Fruit fly (Drosophila melanogaster) whole organism, embryonic: Measurements from ENCODE around the gene yellow-e3.

Experiments used
- Atf3 ChIP-seq: fragments of 200-800 bp; sonication (Bioruptor generic); optimal IDR thresholded peaks from 3 replicates; lab custom pipeline; 2016; ENCODE audit warnings: missing biosample characterization, missing genetic modification characterization
- CG10321 ChIP-seq: fragments of 200-800 bp; sonication (Bioruptor generic); IDR thresholded peaks from 2 replicates; pipeline ENCODE4 v1.3.6; 2022; ENCODE audit warnings: missing biosample characterization, missing genetic modification characterization
- CG11560 ChIP-seq: fragments of 200-800 bp; sonication (Bioruptor generic); IDR thresholded peaks from 3 replicates; pipeline ENCODE4 v1.3.6; 2022; ENCODE audit warnings: missing biosample characterization, missing genetic modification characterization
- CG12236 ChIP-seq: fragments of 200-800 bp; sonication (Bioruptor generic); optimal IDR thresholded peaks from 2 replicates; lab custom pipeline; 2016; ENCODE audit warnings: missing biosample characterization, missing genetic modification characterization
- CG12769 ChIP-seq: fragments of 200-800 bp; sonication (Bioruptor generic); optimal IDR thresholded peaks from 2 replicates; lab custom pipeline; 2019; ENCODE audit warnings: missing biosample characterization, mild to moderate bottlenecking, missing genetic modification characterization, moderate library complexity
- CG14441 ChIP-seq: fragments of 200-800 bp; sonication (Bioruptor generic); IDR thresholded peaks from 2 replicates; pipeline ENCODE4 v1.3.6; 2022; ENCODE audit warnings: missing biosample characterization, missing genetic modification characterization
- CG15073 ChIP-seq: fragments of 200-800 bp; sonication (Bioruptor generic); optimal IDR thresholded peaks from 2 replicates; lab custom pipeline; 2016; ENCODE audit warnings: missing biosample characterization, missing genetic modification characterization
- CG17385 ChIP-seq: fragments of 200-800 bp; sonication (Bioruptor generic); optimal IDR thresholded peaks from 3 replicates; lab custom pipeline; 2018; ENCODE audit warnings: missing biosample characterization, mild to moderate bottlenecking, missing genetic modification characterization
- CG2678 ChIP-seq: fragments of 200-800 bp; sonication (Bioruptor generic); optimal IDR thresholded peaks from 3 replicates; lab custom pipeline; 2019; ENCODE audit warnings: missing biosample characterization, mild to moderate bottlenecking, missing genetic modification characterization, moderate library complexity
- CG5180 ChIP-seq: fragments of 200-800 bp; sonication (Bioruptor generic); optimal IDR thresholded peaks from 3 replicates; lab custom pipeline; 2017; ENCODE audit warnings: missing biosample characterization, missing genetic modification characterization, mild to moderate bottlenecking, moderate library complexity, missing genetic modification reagents
- CG6813 ChIP-seq: fragments of 200-800 bp; sonication (Bioruptor generic); optimal IDR thresholded peaks from 2 replicates; lab custom pipeline; 2017; ENCODE audit warnings: missing biosample characterization, missing genetic modification characterization, mild to moderate bottlenecking, moderate library complexity, missing genetic modification reagents
- CG6854 ChIP-seq: fragments of 200-800 bp; sonication (Bioruptor generic); optimal IDR thresholded peaks from 3 replicates; lab custom pipeline; 2017; ENCODE audit warnings: missing biosample characterization, mild to moderate bottlenecking, missing genetic modification characterization
- CG7928 ChIP-seq: fragments of 200-800 bp; sonication (Bioruptor generic); optimal IDR thresholded peaks from 2 replicates; lab custom pipeline; 2017; ENCODE audit warnings: missing biosample characterization, mild to moderate bottlenecking, missing genetic modification characterization
- CG8388 ChIP-seq: fragments of 200-800 bp; sonication (Bioruptor generic); optimal IDR thresholded peaks from 2 replicates; lab custom pipeline; 2019; ENCODE audit warnings: missing biosample characterization, mild to moderate bottlenecking, missing genetic modification characterization, moderate library complexity
- CG8765 ChIP-seq: fragments of 200-800 bp; sonication (Bioruptor generic); IDR thresholded peaks from 2 replicates; pipeline ENCODE4 v1.3.6; 2022; ENCODE audit warnings: missing biosample characterization, missing genetic modification characterization
- CG8944 ChIP-seq: fragments of 200-800 bp; sonication (Bioruptor generic); optimal IDR thresholded peaks from 3 replicates; lab custom pipeline; 2016; ENCODE audit warnings: missing biosample characterization, missing genetic modification characterization
- CG9437 ChIP-seq: fragments of 200-800 bp; sonication (Bioruptor generic); optimal IDR thresholded peaks from 2 replicates; lab custom pipeline; 2018; ENCODE audit warnings: missing biosample characterization, mild to moderate bottlenecking, missing genetic modification characterization
- CrebB ChIP-seq: fragments of 200-800 bp; sonication (Bioruptor generic); optimal IDR thresholded peaks from 3 replicates; lab custom pipeline; 2018; ENCODE audit warnings: missing biosample characterization, mild to moderate bottlenecking, missing genetic modification characterization
- Doc2 ChIP-seq: fragments of 200-800 bp; sonication (Bioruptor generic); IDR thresholded peaks from 2 replicates; pipeline ENCODE4 v1.3.6; 2022; ENCODE audit warnings: missing biosample characterization, missing genetic modification characterization
- Elba2 ChIP-seq: fragments of 200-800 bp; sonication (Bioruptor generic); optimal IDR thresholded peaks from 3 replicates; lab custom pipeline; 2016; ENCODE audit warnings: missing biosample characterization, missing genetic modification characterization
- Fer2 ChIP-seq: fragments of 200-800 bp; sonication (Bioruptor generic); optimal IDR thresholded peaks from 2 replicates; lab custom pipeline; 2018; ENCODE audit warnings: missing biosample characterization, mild to moderate bottlenecking, missing genetic modification characterization, moderate library complexity
- Fer3 ChIP-seq: fragments of 200-800 bp; sonication (Bioruptor generic); optimal IDR thresholded peaks from 2 replicates; lab custom pipeline; 2018; ENCODE audit warnings: missing biosample characterization, mild to moderate bottlenecking, missing genetic modification characterization, moderate library complexity
- H2.0 ChIP-seq: fragments of 200-800 bp; sonication (Bioruptor generic); IDR thresholded peaks from 2 replicates; pipeline ENCODE4 v1.3.6; 2022; ENCODE audit warnings: missing biosample characterization, missing genetic modification characterization
- HHEX ChIP-seq: fragments of 200-800 bp; sonication (Bioruptor generic); optimal IDR thresholded peaks from 3 replicates; lab custom pipeline; 2017; ENCODE audit warnings: missing biosample characterization, mild to moderate bottlenecking, missing genetic modification characterization, missing genetic modification reagents
- HLHmδ ChIP-seq: fragments of 200-800 bp; sonication (Bioruptor generic); optimal IDR thresholded peaks from 2 replicates; lab custom pipeline; 2018; ENCODE audit warnings: missing biosample characterization, mild to moderate bottlenecking, missing genetic modification characterization, moderate library complexity
- Meics ChIP-seq: fragments of 200-800 bp; sonication (Bioruptor generic); optimal IDR thresholded peaks from 2 replicates; lab custom pipeline; 2017; ENCODE audit warnings: missing biosample characterization, mild to moderate bottlenecking, missing genetic modification characterization
- Myb ChIP-seq: fragments of 200-800 bp; sonication (Bioruptor generic); optimal IDR thresholded peaks from 2 replicates; lab custom pipeline; 2016; ENCODE audit warnings: missing biosample characterization, missing genetic modification characterization
- Poxn ChIP-seq: fragments of 200-800 bp; sonication (Bioruptor generic); IDR thresholded peaks from 2 replicates; pipeline ENCODE4 v1.3.6; 2022; ENCODE audit warnings: missing biosample characterization, missing genetic modification characterization
- Sry-δ ChIP-seq: fragments of 200-800 bp; sonication (Bioruptor generic); optimal IDR thresholded peaks from 2 replicates; lab custom pipeline; 2016; ENCODE audit warnings: missing biosample characterization, missing genetic modification characterization
- Stat92E ChIP-seq, 3 experiments: fragments of >200 bp in 2 of 3; fragments of 200-800 bp in 1 of 3; sonication (Bioruptor generic) in 1 of 3; optimal IDR thresholded peaks; 2 replicates each; lab custom pipeline; 2017 to 2019; ENCODE audit warnings: missing biosample characterization in 3 of 3, missing genetic modification characterization in 3 of 3, mild to moderate bottlenecking in 1 of 3, moderate library complexity in 1 of 3
- az2 ChIP-seq: fragments of 200-800 bp; sonication (Bioruptor generic); optimal IDR thresholded peaks from 3 replicates; lab custom pipeline; 2016; ENCODE audit warnings: missing biosample characterization, missing genetic modification characterization
- emc ChIP-seq: fragments of 200-800 bp; sonication (Bioruptor generic); optimal IDR thresholded peaks from 2 replicates; lab custom pipeline; 2016; ENCODE audit warnings: missing biosample characterization, missing genetic modification characterization
- fd102C ChIP-seq: fragments of 200-800 bp; sonication (Bioruptor generic); optimal IDR thresholded peaks from 2 replicates; lab custom pipeline; 2018; ENCODE audit warnings: missing biosample characterization, mild to moderate bottlenecking, missing genetic modification characterization, moderate library complexity
- gsb-n ChIP-seq: fragments of 200-800 bp; sonication (Bioruptor generic); optimal IDR thresholded peaks from 3 replicates; lab custom pipeline; 2018; ENCODE audit warnings: missing biosample characterization, mild to moderate bottlenecking, missing genetic modification characterization
- hkb ChIP-seq, 2 experiments: fragments of 200-800 bp in 1 of 2; fragments of >200 bp in 1 of 2; sonication (Bioruptor generic) in 1 of 2; IDR thresholded peaks in 1 of 2; optimal IDR thresholded peaks in 1 of 2; 2 replicates each; pipeline versions ENCODE4 v1.3.6 to Lab custom; 2017 to 2022; ENCODE audit warnings: missing biosample characterization in 1 of 2, missing genetic modification characterization in 1 of 2
- ind ChIP-seq: fragments of 200-800 bp; sonication (Bioruptor generic); optimal IDR thresholded peaks from 3 replicates; lab custom pipeline; 2016; ENCODE audit warnings: missing biosample characterization, missing genetic modification characterization
- inv ChIP-seq: fragments of 200-800 bp; sonication (Bioruptor generic); IDR thresholded peaks from 2 replicates; pipeline ENCODE4 v1.3.6; 2022; ENCODE audit warnings: missing biosample characterization, missing genetic modification characterization; ENCODE audit not compliant: partially characterized antibody
- knrl ChIP-seq: fragments of 200-800 bp; sonication (Bioruptor generic); IDR thresholded peaks from 3 replicates; pipeline ENCODE4 v1.3.6; 2022; ENCODE audit warnings: missing biosample characterization, missing genetic modification characterization; ENCODE audit not compliant: partially characterized antibody
- luna ChIP-seq: fragments of 200-800 bp; sonication (Bioruptor generic); optimal IDR thresholded peaks from 2 replicates; lab custom pipeline; 2016; ENCODE audit warnings: missing biosample characterization, missing genetic modification characterization
- mld ChIP-seq: fragments of 200-800 bp; sonication (Bioruptor generic); IDR thresholded peaks from 3 replicates; pipeline ENCODE4 v1.3.6; 2022; ENCODE audit warnings: missing biosample characterization, missing genetic modification characterization; ENCODE audit not compliant: partially characterized antibody
- nmo ChIP-seq: fragments of 200-800 bp; sonication (Bioruptor generic); optimal IDR thresholded peaks from 2 replicates; lab custom pipeline; 2018; ENCODE audit warnings: missing biosample characterization, mild to moderate bottlenecking, missing genetic modification characterization, moderate library complexity
- nom ChIP-seq: fragments of 200-800 bp; sonication (Bioruptor generic); optimal IDR thresholded peaks from 2 replicates; lab custom pipeline; 2017; ENCODE audit warnings: missing biosample characterization, missing genetic modification characterization, mild to moderate bottlenecking, moderate library complexity, missing genetic modification reagents
- odd ChIP-seq: fragments of 200-800 bp; sonication (Bioruptor generic); optimal IDR thresholded peaks from 2 replicates; lab custom pipeline; 2017; ENCODE audit warnings: missing biosample characterization, mild to moderate bottlenecking, missing genetic modification characterization
- otp ChIP-seq: fragments of 200-800 bp; sonication (Bioruptor generic); IDR thresholded peaks from 3 replicates; pipeline ENCODE4, ENCODE4 v1.3.6; 2022; ENCODE audit warnings: missing biosample characterization, missing genetic modification characterization
- ranshi ChIP-seq: fragments of 200-800 bp; sonication (Bioruptor generic); IDR thresholded peaks from 2 replicates; pipeline ENCODE4 v1.3.6; 2022; ENCODE audit warnings: missing biosample characterization, missing genetic modification characterization
- scrt ChIP-seq: fragments of 200-800 bp; sonication (Bioruptor generic); optimal IDR thresholded peaks from 2 replicates; lab custom pipeline; 2018; ENCODE audit warnings: missing biosample characterization, mild to moderate bottlenecking, missing genetic modification characterization, moderate library complexity
- sim ChIP-seq: fragments of 200-800 bp; sonication (Bioruptor generic); IDR thresholded peaks from 2 replicates; pipeline ENCODE4 v1.3.6; 2022; ENCODE audit warnings: missing biosample characterization, missing genetic modification characterization
- sob ChIP-seq: fragments of 200-800 bp; sonication (Bioruptor generic); IDR thresholded peaks from 2 replicates; pipeline ENCODE4 v1.3.6; 2022; ENCODE audit warnings: missing biosample characterization, missing genetic modification characterization
- ssp ChIP-seq: fragments of 200-800 bp; sonication (Bioruptor generic); IDR thresholded peaks from 2 replicates; pipeline ENCODE4 v1.3.6; 2022; ENCODE audit warnings: missing biosample characterization, missing genetic modification characterization

The yellow-e3 gene

dm6 chr3R:13453955-13454354 lies 49.3 kb upstream of the yellow-e3 start (continued):
- TF ChIP-seq Poxn (GFP tag; lab: Robert Waterston, UW) (no peak), CG5180 (GFP tag; lab: Kevin White, UChicago) (peak; percentile 31), luna (GFP tag; lab: Kevin White, UChicago) (no peak), Fer2 (no peak), CG9437 (GFP tag; lab: Kevin White, UChicago) (peak; percentile 2), CG8765 (GFP tag; lab: Robert Waterston, UW) (0 out of 2 replicates have a peak, but pooled peaks have one; percentile 56), CG6854 (peak; percentile 35), CrebB (peak; percentile 20), ind (GFP tag; lab: Kevin White, UChicago) (peak; percentile 53), knrl (no peak), CG17385 (GFP tag; lab: Kevin White, UChicago) (peak; percentile 60), ranshi (GFP tag; lab: Robert Waterston, UW) (peak; percentile 85), CG8944 (GFP tag; lab: Kevin White, UChicago) (peak; percentile 32), nom (no peak), mld (GFP tag; lab: Robert Waterston, UW) (no peak), sim (GFP tag; lab: Robert Waterston, UW) (no peak), Doc2 (GFP tag; lab: Robert Waterston, UW) (no peak), odd (GFP tag; lab: Kevin White, UChicago) (peak; percentile 29), CG2678 (tag; lab: Kevin White, UChicago) (peak; percentile 87), fd102C (GFP tag; lab: Kevin White, UChicago) (no peak), Sry-δ (no peak), Elba2 (GFP tag; lab: Kevin White, UChicago) (no peak), hkb (optimal IDR thresholded peaks at IDR 0.05; lab: Kevin White, UChicago) (no peak), hkb (GFP tag; IDR thresholded peaks at IDR 0.05; lab: Robert Waterston, UW) (peak; percentile 83; the same call in 1 of the 2 replicates), Stat92E (GFP tag; optimal IDR thresholded peaks at IDR 0.05; lab: Kevin White, UChicago) (no peak), CG14441 (GFP tag; lab: Robert Waterston, UW) (peak; percentile 72), sob (GFP tag; lab: Robert Waterston, UW) (peak; percentile 64), CG7928 (GFP tag; lab: Kevin White, UChicago) (peak; percentile 11), gsb-n (tag; lab: Kevin White, UChicago) (peak; percentile 54), az2 (GFP tag; lab: Kevin White, UChicago) (peak; percentile 26), CG12236 (GFP tag; lab: Kevin White, UChicago) (peak; percentile 26), scrt (GFP tag; lab: Kevin White, UChicago) (peak; percentile 57), Atf3 (GFP tag; lab: Kevin White, UChicago) (no peak), ssp (GFP tag; lab: Robert Waterston, UW) (peak; percentile 65), Meics (GFP tag; lab: Kevin White, UChicago) (peak; percentile 81), nmo (GFP tag; lab: Kevin White, UChicago) (peak; percentile 77), CG10321 (no peak), CG8388 (peak; percentile 61), Myb (GFP tag; lab: Kevin White, UChicago) (peak; percentile 1), HHEX (GFP tag; lab: Kevin White, UChicago) (peak; percentile 46), emc (no peak), CG15073 (GFP tag; lab: Kevin White, UChicago) (no peak), inv (GFP tag; lab: Robert Waterston, UW) (no peak), CG11560 (0 out of 3 replicates have a peak, but pooled peaks have one; percentile 40), Fer3 (tag; lab: Kevin White, UChicago) (peak; percentile 83), HLHmδ (no peak), CG6813 (peak; percentile 30), otp (GFP tag; lab: Robert Waterston, UW) (peak; percentile 45; the same call in 1 of the 3 replicates), H2.0 (peak; percentile 56), CG12769 (peak; percentile 46)
